Worm (Caenorhabditis elegans): ENCODE measurements around the gene F14F8.9.

F14F8.9 gene

DNA sequence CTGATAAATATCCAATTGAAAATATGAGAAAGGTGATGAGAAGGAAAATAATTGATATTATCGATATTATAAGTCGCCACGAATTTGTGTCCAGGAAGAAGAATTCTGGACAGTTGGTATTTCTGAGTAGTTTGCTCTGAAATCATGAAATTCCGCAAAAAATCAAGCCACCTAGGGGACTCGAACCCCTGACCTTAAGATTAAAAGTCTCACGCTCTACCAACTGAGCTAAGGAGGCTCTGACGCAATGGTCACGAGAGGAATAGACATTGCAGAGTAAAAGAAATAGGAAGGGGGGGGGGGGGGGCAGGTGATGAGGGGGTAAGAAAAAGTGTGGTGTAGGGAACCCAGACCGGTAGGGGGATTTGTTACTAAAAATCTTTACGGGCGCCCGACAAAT lies 46.5 kb downstream of the F14F8.9 start:
- TF ChIP-seq nhr-11 (tag; optimal IDR thresholded peaks at IDR 0.05) (no peak), lin-11 (tag; optimal IDR thresholded peaks at IDR 0.05) (no peak), elt-1 (tag; optimal IDR thresholded peaks at IDR 0.05) (no peak), ZK546.5 (tag; optimal IDR thresholded peaks at IDR 0.05) (no peak), ztf-11 (tag; optimal IDR thresholded peaks at IDR 0.05) (no peak)

- TF ChIP-seq nhr-21 (tag; optimal IDR thresholded peaks at IDR 0.05): no peak
- peak; percentile 22 for TF ChIP-seq fos-1 (tag; optimal IDR thresholded peaks at IDR 0.05)
These were observed 47.5 kb downstream of the F14F8.9 start, which contains the start of gene Y70C5A.3 for ce11 chrV:16620874-16621273. Gene Y70C5A.3, minus strand, starts transcription at chrV:16620923.
